Worm (Caenorhabditis elegans): ENCODE results near the gene T05A7.13.

T05A7.13 gene

DNA sequence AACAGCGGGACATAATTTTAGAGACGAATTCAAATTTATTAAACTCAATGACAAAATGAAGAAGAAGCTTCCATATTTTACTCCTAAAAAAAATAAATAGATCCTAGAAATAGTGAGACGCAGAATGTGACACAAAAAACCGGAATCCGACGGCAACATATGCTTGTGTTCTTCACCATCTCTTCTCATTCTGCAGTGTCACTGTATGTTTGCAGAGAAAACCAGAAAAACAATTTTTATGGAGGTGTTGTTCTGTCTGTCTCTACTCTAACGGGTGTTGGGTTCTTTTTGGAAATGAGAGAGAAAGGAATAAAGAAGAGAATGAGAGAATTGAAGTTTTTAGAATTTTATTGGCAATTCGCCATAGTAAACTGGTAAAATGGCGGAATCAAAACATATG is 22.3 kb downstream of the T05A7.13 start:
- TF ChIP-seq fos-1 (tag; optimal IDR thresholded peaks at IDR 0.05) (no peak), unc-62 (GFP tag; optimal IDR thresholded peaks at IDR 0.05) (no peak), nhr-23 (tag; optimal IDR thresholded peaks at IDR 0.05) (no peak), nhr-21 (tag; optimal IDR thresholded peaks at IDR 0.05) (no peak), C34F6.9 (tag; optimal IDR thresholded peaks at IDR 0.05) (no peak), elt-1 (tag; optimal IDR thresholded peaks at IDR 0.05) (no peak), alr-1 (tag; optimal IDR thresholded peaks at IDR 0.05) (no peak), unc-55 (GFP tag; optimal IDR thresholded peaks at IDR 0.05) (no peak), ceh-82 (tag; optimal IDR thresholded peaks at IDR 0.05) (no peak), nhr-237 (tag; optimal IDR thresholded peaks at IDR 0.05) (no peak), F13H6.1 (tag; optimal IDR thresholded peaks at IDR 0.05) (no peak), skn-1 (tag; optimal IDR thresholded peaks at IDR 0.05) (no peak), blmp-1 (tag; optimal IDR thresholded peaks at IDR 0.05; ENCODE audit: insufficient read depth) (no peak), sem-4 (tag; optimal IDR thresholded peaks at IDR 0.05) (no peak), mab-5 (tag; optimal IDR thresholded peaks at IDR 0.05) (no peak), dmd-4 (tag; optimal IDR thresholded peaks at IDR 0.05) (no peak), unc-39 (tag; optimal IDR thresholded peaks at IDR 0.05) (no peak), nhr-12 (tag; optimal IDR thresholded peaks at IDR 0.05) (no peak), sma-9 (GFP tag; optimal IDR thresholded peaks at IDR 0.05) (no peak), sma-9 (tag; optimal IDR thresholded peaks at IDR 0.05) (no peak), Y55F3AM.14 (GFP tag; optimal IDR thresholded peaks at IDR 0.05) (no peak)

DNA sequence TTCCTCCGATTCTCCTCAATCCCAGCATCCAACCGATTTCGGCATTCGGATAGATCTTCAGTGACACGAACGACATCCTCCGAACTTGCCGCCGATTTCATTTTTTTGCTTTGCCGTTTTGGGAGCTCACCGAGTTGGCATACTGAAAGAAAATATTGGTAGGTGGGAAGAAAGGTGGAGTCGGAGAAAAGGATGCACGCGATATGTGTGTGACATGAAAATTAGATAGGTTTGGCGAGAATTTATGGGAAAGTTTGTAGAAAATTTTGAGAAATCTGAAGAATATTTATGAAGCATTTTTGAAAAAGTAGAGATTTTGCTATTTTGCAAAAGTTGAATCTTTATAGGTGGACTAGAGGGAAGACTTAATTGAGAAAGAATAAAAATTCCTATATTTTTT is 22.9 kb downstream of the T05A7.13 start, which contains the start of gene che-10:
Gene che-10 (minus strand): TSS at position 101 of the 400 bp plus-strand sequence.
- no peak for TF ChIP-seq blmp-1 (tag; optimal IDR thresholded peaks at IDR 0.05; ENCODE audit: insufficient read depth)
- TF ChIP-seq unc-62 (GFP tag; optimal IDR thresholded peaks at IDR 0.05) = no peak
- TF ChIP-seq egl-27 (tag; optimal IDR thresholded peaks at IDR 0.05) = no peak
- no peak for TF ChIP-seq nhr-237 (tag; optimal IDR thresholded peaks at IDR 0.05)

DNA sequence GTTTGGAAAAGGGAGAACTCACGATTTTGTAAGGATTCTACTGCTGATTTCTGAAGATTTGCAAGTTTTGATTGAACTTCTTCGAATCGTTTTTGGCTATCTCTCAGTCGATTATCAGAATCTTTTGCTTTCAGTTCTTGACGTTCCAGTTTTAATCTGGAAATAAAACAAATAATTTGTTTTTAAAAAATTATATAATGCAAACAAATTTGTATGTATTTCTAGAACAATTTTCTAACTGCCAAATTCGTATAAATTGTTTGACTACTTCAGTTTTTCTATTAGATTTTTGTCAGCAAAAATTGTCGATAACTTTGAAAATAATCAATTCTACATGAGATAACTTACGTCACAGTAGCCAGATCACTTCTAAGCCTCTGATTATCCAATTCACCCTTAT is 29.7 kb downstream of the T05A7.13 start:
- TF ChIP-seq elt-3 (tag; optimal IDR thresholded peaks at IDR 0.05) (no peak), nhr-10 (tag; optimal IDR thresholded peaks at IDR 0.05) (no peak), mab-5 (tag; optimal IDR thresholded peaks at IDR 0.05) (no peak), aly-2 (tag; optimal IDR thresholded peaks at IDR 0.05) (no peak), nhr-11 (tag; optimal IDR thresholded peaks at IDR 0.05) (no peak), unc-55 (GFP tag; optimal IDR thresholded peaks at IDR 0.05) (no peak), ztf-4 (tag; optimal IDR thresholded peaks at IDR 0.05) (no peak), sma-9 (GFP tag; optimal IDR thresholded peaks at IDR 0.05) (no peak), sma-9 (tag; optimal IDR thresholded peaks at IDR 0.05) (no peak), ZK546.5 (tag; optimal IDR thresholded peaks at IDR 0.05) (no peak), lin-11 (tag; optimal IDR thresholded peaks at IDR 0.05) (no peak), nhr-23 (tag; optimal IDR thresholded peaks at IDR 0.05) (no peak), fos-1 (tag; optimal IDR thresholded peaks at IDR 0.05) (no peak), nhr-12 (tag; optimal IDR thresholded peaks at IDR 0.05) (no peak), sma-3 (GFP tag; optimal IDR thresholded peaks at IDR 0.05) (no peak), ztf-1 (GFP tag; conservative IDR thresholded peaks at IDR 0.05) (no peak), Y55F3AM.14 (GFP tag; optimal IDR thresholded peaks at IDR 0.05) (no peak), nhr-6 (tag; optimal IDR thresholded peaks at IDR 0.05) (no peak), nhr-25 (tag; optimal IDR thresholded peaks at IDR 0.05) (no peak), snpc-4 (tag; optimal IDR thresholded peaks at IDR 0.05) (no peak), mbf-1 (tag; optimal IDR thresholded peaks at IDR 0.05) (no peak)

DNA sequence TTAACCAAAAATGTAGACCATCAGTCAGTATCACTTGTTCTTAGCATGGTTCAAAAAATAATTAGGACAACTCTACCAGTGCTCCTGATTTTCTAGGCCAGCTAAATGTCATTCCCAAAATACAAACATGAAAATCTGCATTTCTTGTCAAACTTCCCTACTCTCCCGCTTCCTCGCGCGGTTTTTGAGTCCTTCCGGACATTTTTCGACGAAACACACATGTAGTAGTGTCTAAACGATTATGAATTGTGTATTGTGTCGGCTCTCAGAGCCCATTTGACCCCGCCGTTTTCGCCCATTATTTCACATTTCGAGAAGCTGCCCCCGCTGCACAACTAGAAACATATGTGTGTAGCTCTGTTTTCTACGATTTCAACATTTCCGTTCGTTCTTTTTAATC is 34.6 kb downstream of the T05A7.13 start, which contains the start of gene F35D11.1:
Gene F35D11.1 (plus strand): TSS at position 301 of the 400 bp plus-strand sequence.
- no peak for TF ChIP-seq alr-1 (tag; optimal IDR thresholded peaks at IDR 0.05)
- no peak for TF ChIP-seq nhr-12 (tag; optimal IDR thresholded peaks at IDR 0.05)
- TF ChIP-seq egl-27 (tag; optimal IDR thresholded peaks at IDR 0.05) = no peak
- TF ChIP-seq unc-62 (GFP tag; optimal IDR thresholded peaks at IDR 0.05) = no peak
- no peak for TF ChIP-seq peb-1 (tag; optimal IDR thresholded peaks at IDR 0.05)
- no peak for TF ChIP-seq dmd-4 (tag; optimal IDR thresholded peaks at IDR 0.05)
- TF ChIP-seq ceh-16 (tag; optimal IDR thresholded peaks at IDR 0.05) = no peak
- no peak for TF ChIP-seq nhr-237 (tag; optimal IDR thresholded peaks at IDR 0.05)
- TF ChIP-seq ceh-82 (tag; optimal IDR thresholded peaks at IDR 0.05) = no peak
- TF ChIP-seq skn-1 (tag; optimal IDR thresholded peaks at IDR 0.05) = no peak
- TF ChIP-seq nhr-25 (tag; optimal IDR thresholded peaks at IDR 0.05) = no peak
- no peak for TF ChIP-seq sma-9 (GFP tag; optimal IDR thresholded peaks at IDR 0.05)
- no peak for TF ChIP-seq sma-9 (tag; optimal IDR thresholded peaks at IDR 0.05)
- no peak for TF ChIP-seq ztf-4 (tag; optimal IDR thresholded peaks at IDR 0.05)

Measured in whole organism, L2 larva.